Fruit fly (Drosophila melanogaster) S2 (cell line): ENCODE data around the gene IRSp53.
"Not testable (repeated sequence)": the region's sequence is repeated elsewhere in the genome, so short reads cannot be mapped to it uniquely, and the experiment has no call there.

Experiments used
- CG8478 ChIP-seq: fragments of >200 bp; optimal IDR thresholded peaks from 2 replicates; lab custom pipeline; 2018
- CTCF ChIP-seq, 2 experiments: fragments of >200 bp; optimal IDR thresholded peaks; 2 replicates each; lab custom pipeline; 2018

IRSp53 gene

dm6 chr3L:11130535-11130934 lies 5.3 kb upstream of the IRSp53 start, which contains the start of gene nol:
Gene nol (plus strand): TSS chr3L:11130835.
- TF ChIP-seq CTCF (optimal IDR thresholded peaks at IDR 0.05; lab: Kevin White, UChicago) (no peak), CG8478 (lab: Kevin White, UChicago) (no peak)

DNA sequence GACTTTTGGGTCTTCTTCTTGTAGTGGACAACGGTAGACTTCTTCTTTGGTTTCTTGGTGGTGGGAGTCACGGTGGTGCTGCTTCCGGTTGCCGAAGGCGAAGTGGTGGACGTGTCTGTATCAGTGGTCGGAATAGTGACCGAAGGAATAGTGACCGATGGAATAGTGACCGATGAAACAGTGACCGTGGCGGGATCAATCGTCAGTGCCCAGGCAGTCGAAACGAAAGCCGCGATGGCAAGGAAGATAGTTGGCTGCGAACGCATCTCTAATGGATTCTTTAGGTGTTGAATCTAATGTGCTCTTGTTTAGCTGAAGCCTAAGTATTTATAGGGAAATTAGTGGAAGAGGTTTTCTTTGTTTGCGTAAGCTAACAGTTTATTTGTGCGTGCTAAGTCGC lies 3.8 kb upstream of the IRSp53 start, which contains the start of gene CG32074:
Gene CG32074, minus strand, starts transcription at position 268 of the 400 bp plus-strand sequence.
- not testable (repeated sequence) for TF ChIP-seq CG8478 (lab: Kevin White, UChicago); CTCF (optimal IDR thresholded peaks at IDR 0.05; lab: Kevin White, UChicago)

dm6 chr3L:11134886-11135285 lies 963 bp upstream of the IRSp53 start, which contains the start of gene CG14143:
Gene CG14143 (plus strand): TSS chr3L:11134987.
- not testable (repeated sequence) for TF ChIP-seq CG8478 (lab: Kevin White, UChicago); CTCF (optimal IDR thresholded peaks at IDR 0.05; lab: Kevin White, UChicago)

- no peak for TF ChIP-seq CG8478 (lab: Kevin White, UChicago)
These were observed 500 bp downstream of the IRSp53 start for dm6 chr3L:11136349-11136748.

- TF ChIP-seq CTCF (optimal IDR thresholded peaks at IDR 0.05; lab: Kevin White, UChicago) (no peak), CG8478 (lab: Kevin White, UChicago) (no peak)
These were observed 3.0 kb downstream of the IRSp53 start for dm6 chr3L:11138862-11139261.

DNA sequence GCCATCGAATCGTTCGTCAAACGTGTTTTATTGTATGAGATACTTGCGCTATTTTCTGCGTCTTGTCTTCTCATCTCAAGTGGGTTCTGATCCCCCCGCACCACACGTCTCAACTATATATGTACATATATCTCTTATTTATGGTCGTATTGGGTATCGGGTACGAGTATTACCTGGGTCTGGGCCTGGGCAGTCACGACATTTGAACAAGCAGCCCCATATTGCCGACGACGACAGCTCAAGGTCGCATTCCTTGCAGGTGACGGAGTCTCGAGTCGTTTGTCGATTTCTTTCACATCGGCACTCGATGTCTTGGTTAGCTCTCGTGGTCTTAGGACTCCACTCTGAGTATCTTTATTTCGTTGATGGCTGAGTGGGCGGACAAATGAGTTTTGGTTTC lies 9.2 kb downstream of the IRSp53 start:
- no peak for TF ChIP-seq CTCF (optimal IDR thresholded peaks at IDR 0.05; lab: Kevin White, UChicago)
- TF ChIP-seq CG8478 (lab: Kevin White, UChicago), result no peak

dm6 chr3L:11147675-11148074 lies 11.8 kb downstream of the IRSp53 start:
- TF ChIP-seq CG8478 (lab: Kevin White, UChicago), result no peak
- no peak for TF ChIP-seq CTCF (optimal IDR thresholded peaks at IDR 0.05; lab: Kevin White, UChicago)

- TF ChIP-seq CTCF (optimal IDR thresholded peaks at IDR 0.05; lab: Kevin White, UChicago), result no peak
- TF ChIP-seq CG8478 (lab: Kevin White, UChicago), result no peak
These were observed 12.8 kb downstream of the IRSp53 start for dm6 chr3L:11148478-11149251.

DNA sequence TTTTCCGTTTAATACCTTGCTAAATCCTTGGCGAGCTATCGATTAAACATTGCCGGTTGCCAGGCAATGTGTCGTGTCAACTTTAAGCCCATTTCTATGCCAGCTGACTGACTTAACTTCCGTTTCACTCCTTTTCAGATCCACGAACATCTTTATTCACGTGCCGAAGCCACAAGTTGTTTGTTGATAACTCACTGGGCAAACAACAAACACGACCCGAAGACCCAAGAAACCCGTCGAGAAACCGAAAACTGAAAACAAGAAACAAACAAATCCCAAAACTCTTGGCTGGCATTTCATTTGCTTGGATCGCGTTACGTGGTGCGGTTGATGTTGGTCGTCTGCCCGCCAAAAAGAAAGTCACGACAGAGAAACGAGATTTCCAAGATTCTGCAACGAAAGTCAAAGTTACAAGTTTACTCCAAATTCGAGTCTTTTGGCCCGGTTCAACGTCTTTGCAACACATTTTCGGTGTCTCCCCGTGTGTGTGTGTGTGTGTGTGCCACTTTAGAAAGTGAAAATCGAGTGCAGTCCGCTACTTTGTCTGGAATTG lies 15.0 kb downstream of the IRSp53 start, which contains the start of gene CG6216:
Gene CG6216, minus strand, starts transcription at position 51 of the 553 bp plus-strand sequence.
- TF ChIP-seq CTCF (optimal IDR thresholded peaks at IDR 0.05; lab: Kevin White, UChicago) (no peak), CG8478 (lab: Kevin White, UChicago) (no peak)

DNA sequence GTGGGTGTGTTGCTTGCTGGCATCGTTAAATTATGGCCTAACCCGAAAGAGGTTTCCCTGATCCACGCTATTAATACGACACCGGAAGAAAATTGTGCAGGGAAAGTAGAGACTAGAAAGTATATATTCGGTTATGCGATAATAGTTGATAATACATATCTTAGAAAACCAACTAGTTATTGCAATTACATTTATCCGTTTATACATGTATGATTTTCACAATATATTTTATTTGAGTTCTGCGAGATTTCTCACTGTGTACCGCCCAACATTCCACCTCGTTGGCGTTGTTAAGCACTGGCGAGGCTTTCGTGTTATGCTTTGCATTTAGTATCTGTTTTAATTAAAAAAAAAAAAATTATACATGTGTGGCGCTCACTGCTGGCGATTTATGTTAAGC lies 19.5 kb downstream of the IRSp53 start:
- no peak for TF ChIP-seq CG8478 (lab: Kevin White, UChicago)
- no peak for TF ChIP-seq CTCF (optimal IDR thresholded peaks at IDR 0.05; lab: Kevin White, UChicago)

- no peak for TF ChIP-seq CTCF (optimal IDR thresholded peaks at IDR 0.05; lab: Kevin White, UChicago)
- no peak for TF ChIP-seq CG8478 (lab: Kevin White, UChicago)
These were observed 29.1 kb downstream of the IRSp53 start, which contains the start of gene Alg10 for dm6 chr3L:11164899-11165298. Gene Alg10 (plus strand): TSS chr3L:11164971.

DNA sequence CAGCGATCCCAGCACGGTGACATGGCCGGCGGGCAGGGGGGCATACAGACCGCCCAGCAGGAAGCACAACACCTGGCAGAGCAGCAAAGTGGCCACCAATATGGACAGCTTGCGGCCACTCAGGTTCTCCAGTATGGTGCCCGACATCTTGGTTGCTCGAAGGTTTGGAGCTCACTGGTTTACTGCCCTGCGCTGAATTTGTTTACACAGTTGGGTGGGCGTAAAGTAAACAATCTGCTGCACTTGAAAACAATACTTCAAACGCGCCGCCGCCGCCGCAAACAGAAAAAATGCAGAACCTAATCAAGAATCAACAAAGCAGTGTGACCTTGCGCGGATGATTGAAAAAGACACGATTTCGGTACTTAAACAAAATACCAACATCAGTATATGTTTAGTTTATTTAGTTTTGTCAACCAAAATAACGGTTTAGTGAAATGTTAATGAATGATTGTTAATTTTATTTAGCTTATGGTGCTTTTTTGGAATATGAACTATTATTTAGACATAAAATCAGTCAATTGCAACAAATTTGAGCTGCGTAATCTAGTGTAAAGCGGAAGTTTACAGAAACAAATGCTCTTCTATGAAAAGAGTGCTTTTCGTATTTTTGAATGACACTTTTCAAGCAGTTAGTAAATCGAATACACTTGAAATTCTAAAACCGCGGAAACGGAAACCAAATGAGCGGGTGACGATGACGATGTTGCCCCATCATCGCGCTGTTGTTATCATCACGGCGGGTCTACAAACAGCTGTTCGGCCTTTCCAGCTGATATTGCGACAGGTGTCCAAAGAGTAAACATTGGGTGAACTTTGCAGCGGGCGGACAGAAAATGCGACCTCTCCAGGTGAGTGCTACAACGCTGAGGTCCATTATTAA lies 33.7 kb downstream of the IRSp53 start, which contains the start of the genes wls and Adck5:
Gene wls, minus strand, starts transcription at position 327 of the 883 bp plus-strand sequence.
Gene Adck5, plus strand, starts transcription at position 519 of the 883 bp plus-strand sequence.
- TF ChIP-seq CTCF (optimal IDR thresholded peaks at IDR 0.05; lab: Kevin White, UChicago), result no peak
- TF ChIP-seq CG8478 (lab: Kevin White, UChicago), result no peak

DNA sequence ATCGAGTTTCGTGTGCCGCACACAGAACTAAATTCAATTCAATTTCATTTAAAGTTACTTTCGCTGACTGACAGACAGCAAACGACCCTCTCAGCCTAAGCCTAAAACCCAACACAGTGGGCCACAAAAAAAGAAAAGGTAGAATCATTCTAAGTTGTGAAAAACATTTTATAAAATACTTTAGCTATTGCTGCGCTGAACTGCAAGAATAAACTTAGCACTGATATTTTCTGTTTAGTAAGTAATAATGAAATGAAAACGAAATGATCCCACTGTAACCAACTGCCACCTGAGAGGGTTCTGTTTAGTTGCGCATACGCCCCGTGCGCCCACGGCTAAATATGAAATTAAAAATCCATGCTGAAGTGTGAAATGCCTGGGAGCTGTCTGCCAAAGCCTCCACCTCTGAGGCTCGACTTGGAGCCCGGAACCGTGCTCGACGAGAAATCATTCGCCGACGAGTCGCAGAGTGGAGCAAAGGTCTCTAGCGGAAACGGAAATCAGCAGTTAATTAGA lies 37.3 kb downstream of the IRSp53 start, which contains the start of gene CG14142:
Gene CG14142, plus strand, starts transcription at position 466 of the 516 bp plus-strand sequence.
- TF ChIP-seq CTCF (optimal IDR thresholded peaks at IDR 0.05; lab: Kevin White, UChicago) (no peak), CG8478 (lab: Kevin White, UChicago) (no peak)

- TF ChIP-seq CTCF (optimal IDR thresholded peaks at IDR 0.05; lab: Kevin White, UChicago), result no peak
- TF ChIP-seq CG8478 (lab: Kevin White, UChicago), result no peak
These were observed 47.1 kb downstream of the IRSp53 start for dm6 chr3L:11182994-11183393.
